Fruit fly (Drosophila melanogaster): ENCODE data around the gene CG6761.

CG6761 gene

dm6 chr3L:9718929-9719328 lies 15.5 kb upstream of the CG6761 start, which contains the start of the genes CG18178 and CG14174 (continued):
- TF ChIP-seq D19B (GFP tag; optimal IDR thresholded peaks at IDR 0.05): no peak
- peak; percentile 73 for TF ChIP-seq CG33557 (GFP tag; optimal IDR thresholded peaks at IDR 0.05)
- no peak for TF ChIP-seq en (GFP tag; optimal IDR thresholded peaks at IDR 0.05)
- peak; percentile 64 for TF ChIP-seq az2 (GFP tag; optimal IDR thresholded peaks at IDR 0.05)
- TF ChIP-seq bsh (GFP tag; optimal IDR thresholded peaks at IDR 0.05): peak in 1 of 2 experiments; percentile 72
- no peak for TF ChIP-seq Myb (GFP tag; optimal IDR thresholded peaks at IDR 0.05)
- TF ChIP-seq row (GFP tag; IDR thresholded peaks at IDR 0.05): peak; percentile 90
- TF ChIP-seq sisA (GFP tag; IDR thresholded peaks at IDR 0.05): peak; percentile 58
- TF ChIP-seq dmrt11E (tag; optimal IDR thresholded peaks at IDR 0.05): peak; percentile 79
- TF ChIP-seq CG43689 (GFP tag; IDR thresholded peaks at IDR 0.05): no peak
- TF ChIP-seq so (GFP tag; IDR thresholded peaks at IDR 0.05): no peak
- peak; percentile 29; the same call in 1 of the 3 replicates for TF ChIP-seq H15 (GFP tag; IDR thresholded peaks at IDR 0.05)
- TF ChIP-seq sd (tag; optimal IDR thresholded peaks at IDR 0.05): no peak
- TF ChIP-seq CG16813 (GFP tag; IDR thresholded peaks at IDR 0.05; ENCODE audit: partially characterized antibody): peak; percentile 45; the same call in 2 of the 3 replicates
- no peak for TF ChIP-seq Asciz (GFP tag; optimal IDR thresholded peaks at IDR 0.05)
- peak; percentile 72 for TF ChIP-seq tin (GFP tag; optimal IDR thresholded peaks at IDR 0.05)
- TF ChIP-seq sna (GFP tag; IDR thresholded peaks at IDR 0.05; ENCODE audit: partially characterized antibody): 0 out of 2 replicates have a peak, but pooled peaks have one; percentile 22
- TF ChIP-seq eve (GFP tag; optimal IDR thresholded peaks at IDR 0.05): no peak
- TF ChIP-seq Hr39 (optimal IDR thresholded peaks at IDR 0.05): no peak
- 0 out of 2 replicates have a peak, but pooled peaks have one; percentile 60 for TF ChIP-seq CG32767 (GFP tag; IDR thresholded peaks at IDR 0.05)
- TF ChIP-seq pros (GFP tag; optimal IDR thresholded peaks at IDR 0.05): no peak
- peak; percentile 13 for TF ChIP-seq Lhr (GFP tag; optimal IDR thresholded peaks at IDR 0.05)
- no peak for TF ChIP-seq ERR (GFP tag; optimal IDR thresholded peaks at IDR 0.05)
- TF ChIP-seq CG6813 (GFP tag; optimal IDR thresholded peaks at IDR 0.05): no peak
- TF ChIP-seq CG17802 (tag; optimal IDR thresholded peaks at IDR 0.05): peak; percentile 54
- TF ChIP-seq repo (GFP tag; optimal IDR thresholded peaks at IDR 0.05): no peak
- TF ChIP-seq hth (optimal IDR thresholded peaks at IDR 0.05): no peak
- TF ChIP-seq vfl (GFP tag; optimal IDR thresholded peaks at IDR 0.05): no peak
- TF ChIP-seq CG3838 (GFP tag; optimal IDR thresholded peaks at IDR 0.05): no peak
- no peak for TF ChIP-seq Atf3 (GFP tag; optimal IDR thresholded peaks at IDR 0.05)
- TF ChIP-seq CG6272 (GFP tag; IDR thresholded peaks at IDR 0.05): peak; percentile 52; the same call in 1 of the 2 replicates
- no peak for TF ChIP-seq CG10959 (GFP tag; IDR thresholded peaks at IDR 0.05)
- TF ChIP-seq grn (GFP tag; optimal IDR thresholded peaks at IDR 0.05): no peak
- no peak for TF ChIP-seq gro (GFP tag; optimal IDR thresholded peaks at IDR 0.05)
- TF ChIP-seq Atf6 (GFP tag; IDR thresholded peaks at IDR 0.05): no peak
- TF ChIP-seq insv (GFP tag; optimal IDR thresholded peaks at IDR 0.05): peak in 1 of 2 experiments; percentile 28
- TF ChIP-seq CG17328 (GFP tag; IDR thresholded peaks at IDR 0.05): peak; percentile 67
- TF ChIP-seq kah (GFP tag; optimal IDR thresholded peaks at IDR 0.05): peak; percentile 49
- TF ChIP-seq Bdp1 (GFP tag; optimal IDR thresholded peaks at IDR 0.05): no peak
- TF ChIP-seq CG17186 (GFP tag; optimal IDR thresholded peaks at IDR 0.05): peak; percentile 40
- no peak for TF ChIP-seq CG7963 (GFP tag; IDR thresholded peaks at IDR 0.05; ENCODE audit: partially characterized antibody)
- TF ChIP-seq CG42726 (GFP tag; IDR thresholded peaks at IDR 0.05; ENCODE audit: partially characterized antibody): no peak
- no peak for TF ChIP-seq chif (GFP tag; optimal IDR thresholded peaks at IDR 0.05)
- peak; percentile 53 for TF ChIP-seq CG17359 (tag; optimal IDR thresholded peaks at IDR 0.05)
- TF ChIP-seq NC2β (GFP tag; optimal IDR thresholded peaks at IDR 0.05): no peak
- no peak for TF ChIP-seq peb (GFP tag; IDR thresholded peaks at IDR 0.05)
- no peak for TF ChIP-seq CG10321 (GFP tag; IDR thresholded peaks at IDR 0.05)
- no peak for TF ChIP-seq jigr1 (GFP tag; IDR thresholded peaks at IDR 0.05)
- TF ChIP-seq CG11093 (GFP tag; IDR thresholded peaks at IDR 0.05): no peak; the same call in 2 of the 3 replicates
- no peak for TF ChIP-seq Bgb (GFP tag; IDR thresholded peaks at IDR 0.05; ENCODE audit: partially characterized antibody)
- TF ChIP-seq Hmr (GFP tag; optimal IDR thresholded peaks at IDR 0.05): no peak
- TF ChIP-seq CG18476 (GFP tag; optimal IDR thresholded peaks at IDR 0.05): peak; percentile 38
